Worm (Caenorhabditis elegans) whole organism, L2 larva: ENCODE results near the gene zig-6.

Source experiments
- elt-3 ChIP-seq: sonication (generic microtip); optimal IDR thresholded peaks from 2 replicates; lab custom pipeline; 2017; ENCODE audit warnings: missing biosample characterization, missing genetic modification characterization
- lin-13 ChIP-seq: fragments of 150-350 bp; optimal IDR thresholded peaks from 2 replicates; lab custom pipeline; 2014; ENCODE audit warnings: missing biosample characterization, missing genetic modification reagents, missing genetic modification characterization
- lin-39 ChIP-seq: fragments of 150-350 bp; optimal IDR thresholded peaks from 2 replicates; lab custom pipeline; 2014; ENCODE audit warnings: missing biosample characterization, missing genetic modification reagents, missing genetic modification characterization
- nhr-237 ChIP-seq: fragments of 150-350 bp; optimal IDR thresholded peaks from 2 replicates; lab custom pipeline; 2014; ENCODE audit warnings: missing biosample characterization, missing genetic modification characterization
- peb-1 ChIP-seq: fragments of 150-350 bp; optimal IDR thresholded peaks from 2 replicates; lab custom pipeline; 2014; ENCODE audit warnings: missing biosample characterization, missing genetic modification characterization

ce11 chrX:5179050-5179449, 9.8 kb downstream of the zig-6 start, which contains the start of gene metl-9:
- TF ChIP-seq lin-39 (tag; lab: Kevin White, UChicago), result no peak
- no peak for TF ChIP-seq nhr-237 (tag; lab: Kevin White, UChicago)
- no peak for TF ChIP-seq peb-1 (tag; lab: Kevin White, UChicago)
- TF ChIP-seq elt-3 (tag; lab: Kevin White, UChicago), result no peak
- TF ChIP-seq lin-13 (GFP tag; lab: Kevin White, UChicago), result no peak
